Fruit fly (Drosophila melanogaster) whole organism, embryonic: ENCODE measurements around the gene CG2444.

Experiments
- CG10147 ChIP-seq: fragments of 200-800 bp; sonication (Bioruptor generic); optimal IDR thresholded peaks from 2 replicates; lab custom pipeline; 2019; ENCODE audit warnings: missing biosample characterization, mild to moderate bottlenecking, missing genetic modification characterization, moderate library complexity
- CG11504 ChIP-seq: fragments of 200-800 bp; sonication (Bioruptor generic); optimal IDR thresholded peaks from 3 replicates; lab custom pipeline; 2019; ENCODE audit warnings: missing biosample characterization, mild to moderate bottlenecking, missing genetic modification characterization, moderate library complexity
- CG17612 ChIP-seq: fragments of 200-800 bp; sonication (Bioruptor generic); IDR thresholded peaks from 2 replicates; pipeline ENCODE4 v1.3.6; 2022; ENCODE audit warnings: missing biosample characterization, missing genetic modification characterization
- CG2202 ChIP-seq: fragments of 200-800 bp; sonication (Bioruptor generic); optimal IDR thresholded peaks from 2 replicates; lab custom pipeline; 2018; ENCODE audit warnings: missing biosample characterization, mild to moderate bottlenecking, missing genetic modification characterization
- CG2889 ChIP-seq: fragments of 200-800 bp; sonication (Bioruptor generic); IDR thresholded peaks from 3 replicates; pipeline ENCODE4 v1.3.6; 2022; ENCODE audit warnings: missing biosample characterization, missing genetic modification characterization
- CG3065 ChIP-seq: fragments of 200-800 bp; sonication (Bioruptor generic); optimal IDR thresholded peaks from 2 replicates; lab custom pipeline; 2016; ENCODE audit warnings: missing biosample characterization, missing genetic modification characterization
- CrebB ChIP-seq: fragments of 200-800 bp; sonication (Bioruptor generic); optimal IDR thresholded peaks from 3 replicates; lab custom pipeline; 2018; ENCODE audit warnings: missing biosample characterization, mild to moderate bottlenecking, missing genetic modification characterization
- Dek ChIP-seq: fragments of 200-800 bp; sonication (Bioruptor generic); optimal IDR thresholded peaks from 3 replicates; lab custom pipeline; 2019; ENCODE audit warnings: missing biosample characterization, mild to moderate bottlenecking, missing genetic modification characterization, moderate library complexity
- cas ChIP-seq: fragments of 200-800 bp; sonication (Bioruptor generic); IDR thresholded peaks from 2 replicates; pipeline ENCODE4 v1.3.6; 2022; ENCODE audit warnings: missing biosample characterization, missing genetic modification characterization
- inv ChIP-seq: fragments of 200-800 bp; sonication (Bioruptor generic); IDR thresholded peaks from 2 replicates; pipeline ENCODE4 v1.3.6; 2022; ENCODE audit warnings: missing biosample characterization, missing genetic modification characterization; ENCODE audit not compliant: partially characterized antibody
- otp ChIP-seq: fragments of 200-800 bp; sonication (Bioruptor generic); IDR thresholded peaks from 3 replicates; pipeline ENCODE4, ENCODE4 v1.3.6; 2022; ENCODE audit warnings: missing biosample characterization, missing genetic modification characterization
- pan ChIP-seq, 4 experiments: fragments of >200 bp in 3 of 4; fragments of 200-800 bp in 1 of 4; sonication (Bioruptor generic) in 1 of 4; optimal IDR thresholded peaks in 3 of 4; IDR thresholded peaks in 1 of 4; 2 replicates each; pipeline versions ENCODE4 v1.3.6 to Lab custom; 2017 to 2022; ENCODE audit warnings: missing biosample characterization in 2 of 4, missing genetic modification characterization in 2 of 4, mixed read lengths in 1 of 4
- tll ChIP-seq, 2 experiments: fragments of 200-800 bp in 1 of 2; fragments of >200 bp in 1 of 2; sonication (Bioruptor generic) in 1 of 2; optimal IDR thresholded peaks; 2 replicates each; lab custom pipeline; 2017 to 2019; ENCODE audit warnings: missing biosample characterization in 2 of 2, missing genetic modification characterization in 2 of 2, mild to moderate bottlenecking in 1 of 2, moderate library complexity in 1 of 2
- wdn ChIP-seq: fragments of 200-800 bp; sonication (Bioruptor generic); IDR thresholded peaks from 2 replicates; pipeline ENCODE4 v1.3.6; 2022; ENCODE audit warnings: missing biosample characterization, missing genetic modification characterization

DNA sequence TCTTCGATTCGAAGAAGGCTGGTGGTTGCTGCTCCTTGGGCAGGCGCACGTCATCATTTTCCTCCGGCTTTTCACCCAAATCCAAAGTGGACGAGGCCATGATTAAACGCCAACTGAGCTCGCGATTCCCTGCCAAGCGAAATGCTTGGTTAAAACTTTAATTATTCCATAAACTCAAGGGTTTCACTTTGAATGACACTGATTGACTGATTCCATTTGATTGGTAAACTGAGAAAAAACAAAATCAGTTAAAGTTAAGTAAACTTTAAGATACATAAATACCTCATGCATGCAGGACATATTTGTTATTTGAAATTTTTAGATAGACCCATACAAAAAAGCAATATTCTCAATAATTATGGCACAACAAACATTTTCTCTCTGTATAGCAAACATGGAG is 28.7 kb upstream of the CG2444 start, which contains the start of gene inaF-A:
- TF ChIP-seq Dek (no peak), otp (GFP tag; lab: Robert Waterston, UW) (no peak), tll (GFP tag; optimal IDR thresholded peaks at IDR 0.05; lab: Kevin White, UChicago) (no peak), CG3065 (GFP tag; lab: Kevin White, UChicago) (no peak), CG11504 (no peak), cas (GFP tag; lab: Robert Waterston, UW) (no peak), pan (optimal IDR thresholded peaks at IDR 0.05; lab: Kevin White, UChicago) (no peak), pan (GFP tag; optimal IDR thresholded peaks at IDR 0.05 in 1 of 2, IDR thresholded peaks at IDR 0.05 in 1 of 2) (no peak), inv (GFP tag; lab: Robert Waterston, UW) (no peak), CG2202 (tag; lab: Kevin White, UChicago) (no peak), CG17612 (no peak), wdn (GFP tag; lab: Robert Waterston, UW) (no peak), CrebB (tag; lab: Kevin White, UChicago) (no peak), CG2889 (GFP tag; lab: Robert Waterston, UW) (no peak), CG10147 (GFP tag; lab: Kevin White, UChicago) (no peak)
